Fruit fly (Drosophila melanogaster): Measurements from ENCODE around the gene CG12817.

CG12817 gene

DNA sequence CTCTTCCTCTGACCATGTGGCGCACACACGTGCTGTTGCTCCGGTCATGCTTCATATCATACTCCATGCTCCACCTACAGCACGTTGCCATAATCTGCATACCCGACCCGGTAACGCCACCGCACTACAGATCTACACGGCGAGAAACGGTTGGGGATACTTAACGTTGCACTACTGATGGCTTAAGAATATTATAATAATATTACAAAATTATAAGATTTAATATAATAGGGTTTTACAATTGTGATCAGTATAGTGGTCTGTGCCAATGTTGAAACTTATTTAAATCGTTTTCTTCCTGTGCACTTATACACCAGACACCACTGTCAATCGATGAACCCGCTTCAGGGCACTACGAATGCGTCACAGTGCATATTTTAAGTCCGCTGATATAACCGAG lies 11.1 kb downstream of the CG12817 start (continued):
- TF ChIP-seq bsh (GFP tag; optimal IDR thresholded peaks at IDR 0.05) (peak in 1 of 2 experiments; percentile 73), CG9215 (GFP tag; IDR thresholded peaks at IDR 0.05) (peak; percentile 39; the same call in 1 of the 2 replicates), dpn (GFP tag; optimal IDR thresholded peaks at IDR 0.05) (peak in 1 of 2 experiments; percentile 64), Bteb2 (GFP tag; optimal IDR thresholded peaks at IDR 0.05) (no peak), Lim3 (GFP tag; IDR thresholded peaks at IDR 0.05) (peak; percentile 59; the same call in 1 of the 2 replicates), CG11504 (tag; optimal IDR thresholded peaks at IDR 0.05) (peak; percentile 86), Asciz (GFP tag; optimal IDR thresholded peaks at IDR 0.05) (peak; percentile 66), bowl (GFP tag; IDR thresholded peaks at IDR 0.05) (no peak), tgo (GFP tag; IDR thresholded peaks at IDR 0.05) (peak; percentile 76), CG18619 (GFP tag; optimal IDR thresholded peaks at IDR 0.05) (peak; percentile 30), CG5180 (GFP tag; optimal IDR thresholded peaks at IDR 0.05) (peak; percentile 23), seq (GFP tag; IDR thresholded peaks at IDR 0.05) (no peak; the same call in 1 of the 2 replicates), zfh1 (GFP tag; IDR thresholded peaks at IDR 0.05) (peak; percentile 64), CG9932 (GFP tag; IDR thresholded peaks at IDR 0.05) (0 out of 2 replicates have a peak, but pooled peaks have one; percentile 23), pros (GFP tag; optimal IDR thresholded peaks at IDR 0.05) (no peak), Awh (GFP tag; IDR thresholded peaks at IDR 0.05) (peak; percentile 71; the same call in 1 of the 2 replicates), CG10959 (GFP tag; IDR thresholded peaks at IDR 0.05) (0 out of 2 replicates have a peak, but pooled peaks have one; percentile 26), az2 (GFP tag; optimal IDR thresholded peaks at IDR 0.05) (peak; percentile 65), run (tag; optimal IDR thresholded peaks at IDR 0.05) (peak; percentile 26), ranshi (GFP tag; IDR thresholded peaks at IDR 0.05) (peak; percentile 51; the same call in 1 of the 2 replicates), Jarid2 (GFP tag; optimal IDR thresholded peaks at IDR 0.05) (peak; percentile 40), ttk (GFP tag; IDR thresholded peaks at IDR 0.05) (peak; percentile 85), CG18476 (GFP tag; optimal IDR thresholded peaks at IDR 0.05) (peak; percentile 13), Optix (GFP tag; IDR thresholded peaks at IDR 0.05) (peak; percentile 70; the same call in 2 of the 3 replicates), CG9817 (tag; optimal IDR thresholded peaks at IDR 0.05) (peak; percentile 58), BtbVII (GFP tag; optimal IDR thresholded peaks at IDR 0.05) (peak; percentile 37), tna (GFP tag; IDR thresholded peaks at IDR 0.05; ENCODE audit: partially characterized antibody) (no peak), CG11398 (GFP tag; optimal IDR thresholded peaks at IDR 0.05) (no peak), onecut (GFP tag; IDR thresholded peaks at IDR 0.05) (peak; percentile 47), CG32767 (GFP tag; IDR thresholded peaks at IDR 0.05) (peak; percentile 75; the same call in 1 of the 2 replicates), CG43689 (GFP tag; IDR thresholded peaks at IDR 0.05) (peak; percentile 57; the same call in 1 of the 2 replicates), CG4730 (GFP tag; IDR thresholded peaks at IDR 0.05) (peak; percentile 69), CG9437 (GFP tag; optimal IDR thresholded peaks at IDR 0.05) (peak; percentile 42), Hmr (GFP tag; optimal IDR thresholded peaks at IDR 0.05) (no peak), sr (GFP tag; IDR thresholded peaks at IDR 0.05) (peak; percentile 65), CG11247 (GFP tag; IDR thresholded peaks at IDR 0.05) (peak; percentile 47; the same call in 1 of the 2 replicates), zen (tag; optimal IDR thresholded peaks at IDR 0.05) (peak; percentile 26), Oaz (GFP tag; IDR thresholded peaks at IDR 0.05) (peak; percentile 44; the same call in 1 of the 2 replicates), Ssrp (tag; optimal IDR thresholded peaks at IDR 0.05) (peak; percentile 80), unpg (GFP tag; optimal IDR thresholded peaks at IDR 0.05) (peak; percentile 82), CG6854 (GFP tag; optimal IDR thresholded peaks at IDR 0.05) (no peak), disco-r (GFP tag; optimal IDR thresholded peaks at IDR 0.05) (no peak), row (GFP tag; IDR thresholded peaks at IDR 0.05) (peak; percentile 79), CG13424 (tag; optimal IDR thresholded peaks at IDR 0.05) (peak; percentile 73), CG11723 (GFP tag; optimal IDR thresholded peaks at IDR 0.05) (peak; percentile 45), CG13775 (GFP tag; optimal IDR thresholded peaks at IDR 0.05) (peak; percentile 35), CG31441 (GFP tag; IDR thresholded peaks at IDR 0.05) (peak; percentile 83), gem (tag; optimal IDR thresholded peaks at IDR 0.05) (peak; percentile 84), pan (optimal IDR thresholded peaks at IDR 0.05) (no peak), pan (GFP tag; optimal IDR thresholded peaks at IDR 0.05 in 1 of 2, IDR thresholded peaks at IDR 0.05 in 1 of 2) (peak in 1 of 2 experiments; percentile 78)
